Worm (Caenorhabditis elegans) whole organism, early embryonic: ENCODE data around the gene toh-1.
A peak's percentile ranks its signal among the peaks of the same experiment; 100 is the strongest.

ENCODE experiments used
- B0310.2 ChIP-seq: sonication (generic microtip); optimal IDR thresholded peaks from 2 replicates; lab custom pipeline; 2016; ENCODE audit warnings: mild to moderate bottlenecking, missing genetic modification characterization, missing compliant biosample characterization
- F13C5.2 ChIP-seq: sonication (generic microtip); optimal IDR thresholded peaks from 2 replicates; lab custom pipeline; 2017; ENCODE audit warnings: mild to moderate bottlenecking, missing genetic modification characterization, inconsistent platforms, missing compliant biosample characterization
- aly-1 ChIP-seq: sonication (generic microtip); optimal IDR thresholded peaks from 2 replicates; lab custom pipeline; 2016; ENCODE audit warnings: missing genetic modification characterization, missing compliant biosample characterization
- ama-1 ChIP-seq: fragments of 150-350 bp; optimal IDR thresholded peaks from 2 replicates; lab custom pipeline; 2014
- ceh-13 ChIP-seq: fragments of 200-800 bp; sonication (Bioruptor generic); optimal IDR thresholded peaks from 2 replicates; lab custom pipeline; 2018; ENCODE audit warnings: mild to moderate bottlenecking, missing genetic modification characterization, missing compliant biosample characterization
- ceh-36 ChIP-seq: sonication (generic microtip); optimal IDR thresholded peaks from 2 replicates; lab custom pipeline; 2016; ENCODE audit warnings: missing genetic modification characterization, inconsistent platforms, missing compliant biosample characterization
- ets-7 ChIP-seq: sonication (generic microtip); optimal IDR thresholded peaks from 2 replicates; lab custom pipeline; 2016; ENCODE audit warnings: missing genotype, missing genetic modification characterization, missing compliant biosample characterization
- scrt-1 ChIP-seq: fragments of 200-800 bp; sonication (Bioruptor generic); IDR thresholded peaks from 2 replicates; pipeline ENCODE4 v1.3.6; 2022; ENCODE audit warnings: missing genetic modification characterization, missing compliant biosample characterization
- sea-1 ChIP-seq: fragments of 200-800 bp; sonication (Bioruptor generic); conservative IDR thresholded peaks from 2 replicates; pipeline ENCODE4 v1.3.6; 2022; ENCODE audit warnings: missing genetic modification characterization, missing compliant biosample characterization
- tbx-37 ChIP-seq: fragments of 200-800 bp; sonication (Bioruptor generic); conservative IDR thresholded peaks from 2 replicates; pipeline ENCODE4 v1.3.6; 2022; ENCODE audit warnings: missing genetic modification reagents, missing genetic modification characterization, missing compliant biosample characterization
- tra-4 ChIP-seq: sonication (generic microtip); optimal IDR thresholded peaks from 2 replicates; lab custom pipeline; 2017; ENCODE audit warnings: missing genetic modification characterization, missing compliant biosample characterization

DNA sequence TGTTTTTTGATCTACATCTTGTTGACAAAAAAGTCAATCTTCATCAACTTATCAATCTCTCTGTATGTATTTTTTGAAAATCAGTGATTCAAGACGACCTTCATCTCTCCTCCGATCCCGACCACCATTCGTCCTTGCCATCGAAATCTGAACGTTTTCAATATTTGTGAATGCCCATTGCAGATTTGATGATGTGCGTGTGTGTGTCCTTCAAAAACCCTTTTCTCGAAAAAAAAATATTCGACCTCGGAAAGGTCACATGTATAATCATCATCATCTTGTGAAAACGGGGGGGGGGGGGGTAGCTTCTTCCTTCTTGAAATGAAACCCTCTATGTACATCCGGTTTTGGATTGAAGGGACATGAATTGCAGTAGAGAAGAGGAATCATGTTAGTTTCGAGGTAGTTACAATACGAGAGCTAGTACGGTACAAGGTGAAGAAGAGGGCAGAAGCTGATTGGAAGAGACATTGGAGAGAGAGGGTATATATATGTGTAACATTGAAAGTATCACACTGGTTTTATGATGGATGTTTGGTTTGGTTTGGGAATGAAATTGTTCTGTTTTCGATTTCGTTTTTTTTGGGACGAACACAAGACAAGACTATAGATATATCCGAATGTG lies 3.7 kb upstream of the toh-1 start:
- TF ChIP-seq aly-1 (tag; lab: Kevin White, UChicago) (no peak), ceh-36 (no peak), ets-7 (tag; lab: Kevin White, UChicago) (no peak), ama-1 (lab: Kevin White, UChicago) (no peak), tbx-37 (GFP tag; lab: Robert Waterston, UW) (no peak), ceh-13 (GFP tag; lab: Kevin White, UChicago) (no peak), sea-1 (GFP tag; lab: Robert Waterston, UW) (no peak), B0310.2 (tag; lab: Kevin White, UChicago) (peak; percentile 2), F13C5.2 (tag; lab: Kevin White, UChicago) (no peak), tra-4 (no peak), scrt-1 (GFP tag; lab: Robert Waterston, UW) (no peak)
